Fruit fly (Drosophila melanogaster) whole organism, wandering third instar larva: ENCODE data around the gene FoxL1.

Experiments
- Abd-B ChIP-seq: fragments of >200 bp; optimal IDR thresholded peaks from 2 replicates; lab custom pipeline; 2017; ENCODE audit warnings: missing biosample characterization, missing genetic modification characterization
- Dfd ChIP-seq: fragments of >200 bp; optimal IDR thresholded peaks from 2 replicates; lab custom pipeline; 2017; ENCODE audit warnings: missing biosample characterization, missing genetic modification characterization
- Dif ChIP-seq: fragments of 200-275, 200-300 bp; sonication (Bioruptor generic); optimal IDR thresholded peaks from 2 replicates; lab custom pipeline; 2018; ENCODE audit warnings: missing biosample characterization, missing genetic modification characterization; ENCODE audit not compliant: partially characterized antibody
- Hnf4 ChIP-seq: fragments of 200-800 bp; sonication (Bioruptor generic); optimal IDR thresholded peaks from 2 replicates; lab custom pipeline; 2016; ENCODE audit warnings: missing biosample characterization, mild to moderate bottlenecking, missing genetic modification characterization
- Hr78 ChIP-seq: fragments of >200 bp; optimal IDR thresholded peaks from 2 replicates; lab custom pipeline; 2017; ENCODE audit warnings: missing biosample characterization, missing genetic modification characterization
- Myc ChIP-seq: fragments of >200 bp; optimal IDR thresholded peaks from 2 replicates; lab custom pipeline; 2017
- brk ChIP-seq: fragments of 200-800 bp; sonication (Bioruptor generic); optimal IDR thresholded peaks from 2 replicates; lab custom pipeline; 2016; ENCODE audit warnings: missing biosample characterization, mild to moderate bottlenecking, missing genetic modification characterization
- foxo ChIP-seq, 2 experiments: fragments of 200-800 bp; sonication (Bioruptor generic); optimal IDR thresholded peaks; 2 replicates in 1 of 2; 3 replicates in 1 of 2; lab custom pipeline; 2016 to 2017; ENCODE audit warnings: missing biosample characterization in 2 of 2, missing genetic modification characterization in 2 of 2
- fru ChIP-seq: fragments of 200-800 bp; sonication (Bioruptor generic); optimal IDR thresholded peaks from 3 replicates; lab custom pipeline; 2016; ENCODE audit warnings: missing biosample characterization, mild to moderate bottlenecking, missing genetic modification characterization
- lola ChIP-seq: fragments of >200 bp; optimal IDR thresholded peaks from 2 replicates; lab custom pipeline; 2017; ENCODE audit warnings: missing biosample characterization, missing genetic modification characterization
- psq ChIP-seq: fragments of 200-800 bp; sonication (Bioruptor generic); optimal IDR thresholded peaks from 3 replicates; lab custom pipeline; 2017; ENCODE audit warnings: missing biosample characterization, mild to moderate bottlenecking, missing genetic modification characterization, moderate library complexity
- woc ChIP-seq: sonication (Bioruptor generic); optimal IDR thresholded peaks from 2 replicates; lab custom pipeline; 2016; ENCODE audit warnings: missing biosample characterization, mild to moderate bottlenecking, missing genetic modification characterization

DNA sequence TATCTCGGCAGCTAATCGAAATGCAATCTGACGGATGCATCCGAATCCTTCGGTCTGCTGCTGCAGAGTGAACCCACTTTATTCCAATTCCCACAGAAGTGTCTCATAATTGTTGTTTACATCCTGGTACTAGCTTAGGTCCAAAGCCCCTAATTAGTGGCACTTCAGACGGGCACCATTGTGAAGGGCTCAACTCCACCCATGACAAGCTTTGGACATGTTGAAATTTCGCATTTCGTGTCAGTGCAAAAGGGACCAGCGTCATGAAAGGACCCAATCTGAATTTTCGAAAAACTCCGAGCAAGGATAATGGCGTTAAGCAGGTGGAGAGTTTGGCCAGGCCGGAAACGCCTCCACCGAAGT, 7.8 kb downstream of the FoxL1 start, which contains the start of gene Gr64a:
- TF ChIP-seq lola (GFP tag; lab: Kevin White, UChicago) (no peak), psq (no peak), Dfd (GFP tag; lab: Kevin White, UChicago) (no peak), brk (no peak), Hr78 (GFP tag; lab: Kevin White, UChicago) (no peak), foxo (GFP tag; optimal IDR thresholded peaks at IDR 0.05; lab: Kevin White, UChicago) (no peak), fru (GFP tag; lab: Kevin White, UChicago) (no peak), Dif (GFP tag; lab: Kevin White, UChicago) (no peak), Myc (lab: Kevin White, UChicago) (no peak), woc (GFP tag; lab: Kevin White, UChicago) (no peak), Abd-B (GFP tag; lab: Kevin White, UChicago) (no peak), Hnf4 (no peak)
